Worm (Caenorhabditis elegans) whole organism, L3 larva: ENCODE results near the gene clpr-2.

Experiments used
- ama-1 ChIP-seq: fragments of 150-350 bp; optimal IDR thresholded peaks from 2 replicates; lab custom pipeline; 2018
- daf-12 ChIP-seq: fragments of 150-350 bp; optimal IDR thresholded peaks from 2 replicates; lab custom pipeline; 2014; ENCODE audit warnings: missing biosample characterization, missing genetic modification reagents, missing genetic modification characterization
- fkh-2 ChIP-seq: fragments of 150-350 bp; optimal IDR thresholded peaks from 2 replicates; lab custom pipeline; 2014; ENCODE audit warnings: missing biosample characterization, missing genetic modification reagents, missing genetic modification characterization
- nhr-237 ChIP-seq: fragments of 150-350 bp; optimal IDR thresholded peaks from 2 replicates; lab custom pipeline; 2014; ENCODE audit warnings: missing biosample characterization, missing genetic modification characterization
- nhr-76 ChIP-seq: fragments of 150-350 bp; sonication (generic microtip); optimal IDR thresholded peaks from 5 replicates; lab custom pipeline; 2014; ENCODE audit warnings: missing biosample characterization, missing genetic modification characterization
- unc-62 ChIP-seq: fragments of 150-350 bp; sonication (generic microtip); optimal IDR thresholded peaks from 4 replicates; lab custom pipeline; 2014; ENCODE audit warnings: missing biosample characterization, missing genetic modification reagents, missing genetic modification characterization

DNA sequence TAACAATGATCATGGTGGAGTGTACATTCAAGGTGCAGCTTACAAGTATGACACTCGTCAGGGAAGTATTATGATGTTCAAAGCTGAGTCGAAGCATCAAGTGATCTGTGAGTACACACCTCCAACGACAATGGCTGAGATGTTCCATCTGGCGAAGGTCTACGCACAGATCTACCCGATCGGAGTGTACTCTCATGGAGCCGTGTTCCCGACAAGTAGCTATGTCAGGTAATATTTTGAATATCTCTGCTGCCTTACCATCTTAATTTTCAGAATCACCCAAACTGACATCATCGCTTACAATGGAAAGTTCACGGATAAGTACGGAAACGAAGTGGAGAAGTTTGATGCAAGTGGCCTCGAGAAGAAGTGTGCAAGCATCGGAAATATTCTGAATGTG, 2.0 kb upstream of the clpr-2 start:
- TF ChIP-seq fkh-2 (no peak), ama-1 (lab: Kevin White, UChicago) (no peak), daf-12 (tag; lab: Kevin White, UChicago) (no peak), nhr-237 (tag; lab: Kevin White, UChicago) (no peak), unc-62 (GFP tag; lab: Kevin White, UChicago) (no peak), nhr-76 (tag; lab: Kevin White, UChicago) (no peak)
